Fruit fly (Drosophila melanogaster) whole organism: ENCODE results near the gene CG17754.

Experiments used
- CG8478 ChIP-seq: fragments of >200 bp; optimal IDR thresholded peaks from 2 replicates; lab custom pipeline; 2018; ENCODE audit warnings: inconsistent platforms
- EcR ChIP-seq, 2 experiments: fragments of >200 bp; optimal IDR thresholded peaks; 2 replicates each; lab custom pipeline; 2017; ENCODE audit warnings: missing biosample characterization in 2 of 2, missing genetic modification characterization in 2 of 2, missing genetic modification reagents in 2 of 2
- pan ChIP-seq: fragments of >200 bp; optimal IDR thresholded peaks from 2 replicates; lab custom pipeline; 2017

DNA sequence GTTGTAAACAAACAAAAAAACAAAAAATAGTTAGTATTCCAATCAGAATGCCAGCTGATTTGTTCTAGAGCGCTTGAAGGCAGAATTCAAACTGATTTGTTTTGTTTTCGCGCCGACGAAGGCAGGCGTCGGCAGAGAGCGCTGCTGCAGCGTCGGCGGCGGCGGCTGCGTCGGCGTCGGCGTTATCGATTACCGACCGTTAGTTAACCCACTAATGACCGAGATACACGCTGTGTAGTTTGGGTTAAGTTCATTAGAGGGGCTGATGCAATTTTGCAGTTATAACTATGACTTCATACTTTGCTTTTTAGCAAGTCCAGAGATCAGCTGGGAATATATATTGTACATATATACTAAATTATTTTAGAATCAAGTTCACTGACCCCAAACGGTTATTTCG lies 27.0 kb upstream of the CG17754 start, which contains the start of gene t:
- TF ChIP-seq EcR (GFP tag; optimal IDR thresholded peaks at IDR 0.05; lab: Kevin White, UChicago): no peak
- TF ChIP-seq pan (lab: Kevin White, UChicago): no peak
- no peak for TF ChIP-seq CG8478 (lab: Kevin White, UChicago)
